Fruit fly (Drosophila melanogaster): ENCODE measurements around the gene mRpL17.

Gene mRpL17

dm6 chr3L:311607-312006 lies 47.0 kb downstream of the mRpL17 start:
- TF ChIP-seq Lpt (GFP tag; optimal IDR thresholded peaks at IDR 0.05), result no peak
- no peak for TF ChIP-seq Met (GFP tag; optimal IDR thresholded peaks at IDR 0.05)
- TF ChIP-seq CG6854 (GFP tag; optimal IDR thresholded peaks at IDR 0.05), result no peak
- peak; percentile 95 for TF ChIP-seq vri (GFP tag; optimal IDR thresholded peaks at IDR 0.05)
- TF ChIP-seq CG3919 (GFP tag; optimal IDR thresholded peaks at IDR 0.05), result no peak
- no peak for TF ChIP-seq CG11762 (GFP tag; optimal IDR thresholded peaks at IDR 0.05; ENCODE audit: insufficient read depth)
- peak; percentile 84 for TF ChIP-seq svp (GFP tag)
- TF ChIP-seq topi (GFP tag; optimal IDR thresholded peaks at IDR 0.05), result no peak
- no peak for TF ChIP-seq CG7368 (GFP tag; optimal IDR thresholded peaks at IDR 0.05)
- no peak for TF ChIP-seq achi (GFP tag; optimal IDR thresholded peaks at IDR 0.05)

- TF ChIP-seq Hr39 (GFP tag; optimal IDR thresholded peaks at IDR 0.05) (no peak), topi (GFP tag; optimal IDR thresholded peaks at IDR 0.05) (no peak), CG3919 (GFP tag; optimal IDR thresholded peaks at IDR 0.05) (no peak), CG3032 (tag; optimal IDR thresholded peaks at IDR 0.05) (no peak)
These were observed 47.7 kb downstream of the mRpL17 start for dm6 chr3L:312323-312722.

- TF ChIP-seq Hr38 (GFP tag; optimal IDR thresholded peaks at IDR 0.05), result no peak
- TF ChIP-seq CG1621 (tag; optimal IDR thresholded peaks at IDR 0.05), result peak; percentile 64
- TF ChIP-seq OdsH (GFP tag; optimal IDR thresholded peaks at IDR 0.05), result no peak
- no peak for TF ChIP-seq Eip75B (GFP tag; optimal IDR thresholded peaks at IDR 0.05)
These were observed 50.6 kb downstream of the mRpL17 start for dm6 chr3L:315140-315539.
